Fruit fly (Drosophila melanogaster): Measurements from ENCODE around the gene CG7916.

DNA sequence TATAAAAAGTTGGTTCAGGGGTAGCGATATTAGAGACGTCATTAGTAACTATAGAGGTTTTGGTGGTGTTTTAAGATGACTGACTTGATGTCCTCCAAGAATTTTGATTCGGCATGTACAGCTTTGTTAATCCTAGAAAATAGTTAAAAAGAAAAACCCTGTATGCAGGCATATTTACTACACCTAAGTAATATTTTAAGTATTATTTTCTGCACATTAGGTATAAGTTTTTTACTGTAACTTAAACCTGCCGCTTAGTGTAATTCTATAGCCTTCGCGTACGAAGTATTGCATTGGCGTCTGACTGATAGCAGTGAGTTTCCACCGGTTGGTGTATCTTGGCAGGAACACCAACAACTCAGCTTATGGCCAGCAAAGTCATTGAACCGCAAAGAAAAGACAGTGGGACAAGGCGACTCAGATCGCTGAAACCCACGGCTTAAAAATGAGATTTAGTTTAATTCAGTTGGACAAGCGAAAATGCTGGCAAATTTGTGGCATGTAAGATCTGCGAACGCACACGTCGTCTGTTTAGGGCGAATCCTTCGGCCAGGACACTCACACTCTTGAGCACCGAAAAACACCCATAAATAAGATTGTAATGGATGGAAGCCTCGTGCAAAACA, 38.2 kb downstream of the CG7916 start:
- TF ChIP-seq psq (optimal IDR thresholded peaks at IDR 0.05) (no peak), pan (optimal IDR thresholded peaks at IDR 0.05) (no peak)
